Worm (Caenorhabditis elegans) whole organism, early embryonic: Measurements from ENCODE around the gene str-30.

ENCODE experiments used
- B0310.2 ChIP-seq: sonication (generic microtip); optimal IDR thresholded peaks from 2 replicates; lab custom pipeline; 2016; ENCODE audit warnings: mild to moderate bottlenecking, missing genetic modification characterization, missing compliant biosample characterization
- F13C5.2 ChIP-seq: sonication (generic microtip); optimal IDR thresholded peaks from 2 replicates; lab custom pipeline; 2017; ENCODE audit warnings: mild to moderate bottlenecking, missing genetic modification characterization, inconsistent platforms, missing compliant biosample characterization
- aly-1 ChIP-seq: sonication (generic microtip); optimal IDR thresholded peaks from 2 replicates; lab custom pipeline; 2016; ENCODE audit warnings: missing genetic modification characterization, missing compliant biosample characterization
- ama-1 ChIP-seq: fragments of 150-350 bp; optimal IDR thresholded peaks from 2 replicates; lab custom pipeline; 2014
- ceh-13 ChIP-seq: fragments of 200-800 bp; sonication (Bioruptor generic); optimal IDR thresholded peaks from 2 replicates; lab custom pipeline; 2018; ENCODE audit warnings: mild to moderate bottlenecking, missing genetic modification characterization, missing compliant biosample characterization
- ceh-36 ChIP-seq: sonication (generic microtip); optimal IDR thresholded peaks from 2 replicates; lab custom pipeline; 2016; ENCODE audit warnings: missing genetic modification characterization, inconsistent platforms, missing compliant biosample characterization
- ets-7 ChIP-seq: sonication (generic microtip); optimal IDR thresholded peaks from 2 replicates; lab custom pipeline; 2016; ENCODE audit warnings: missing genotype, missing genetic modification characterization, missing compliant biosample characterization
- flt-1 ChIP-seq: fragments of 200-800 bp; sonication (Bioruptor generic); IDR thresholded peaks from 2 replicates; pipeline ENCODE4 v1.3.6; 2022; ENCODE audit warnings: missing genetic modification characterization, missing compliant biosample characterization
- hmbx-1 ChIP-seq: sonication (generic microtip); optimal IDR thresholded peaks from 2 replicates; lab custom pipeline; 2016; ENCODE audit warnings: mild to moderate bottlenecking, missing genetic modification characterization, missing compliant biosample characterization
- hmg-4 ChIP-seq: fragments of 200-800 bp; sonication (Bioruptor generic); optimal IDR thresholded peaks from 2 replicates; lab custom pipeline; 2018; ENCODE audit warnings: mild to moderate bottlenecking, missing genetic modification characterization, missing compliant biosample characterization
- hnd-1 ChIP-seq: sonication (generic microtip); optimal IDR thresholded peaks from 2 replicates; lab custom pipeline; 2016; ENCODE audit warnings: missing genetic modification characterization, missing compliant biosample characterization
- pes-1 ChIP-seq: fragments of 200-800 bp; sonication (Bioruptor generic); IDR thresholded peaks from 2 replicates; pipeline ENCODE4 v1.3.6; 2022; ENCODE audit warnings: missing genetic modification reagents, missing genetic modification characterization, missing compliant biosample characterization
- scrt-1 ChIP-seq: fragments of 200-800 bp; sonication (Bioruptor generic); IDR thresholded peaks from 2 replicates; pipeline ENCODE4 v1.3.6; 2022; ENCODE audit warnings: missing genetic modification characterization, missing compliant biosample characterization
- sea-1 ChIP-seq: fragments of 200-800 bp; sonication (Bioruptor generic); conservative IDR thresholded peaks from 2 replicates; pipeline ENCODE4 v1.3.6; 2022; ENCODE audit warnings: missing genetic modification characterization, missing compliant biosample characterization
- tbx-11 ChIP-seq: fragments of 200-800 bp; sonication (Bioruptor generic); IDR thresholded peaks from 2 replicates; pipeline ENCODE4 v1.3.6; 2022; ENCODE audit warnings: missing genetic modification characterization, missing compliant biosample characterization
- tbx-37 ChIP-seq: fragments of 200-800 bp; sonication (Bioruptor generic); conservative IDR thresholded peaks from 2 replicates; pipeline ENCODE4 v1.3.6; 2022; ENCODE audit warnings: missing genetic modification reagents, missing genetic modification characterization, missing compliant biosample characterization
- tra-4 ChIP-seq: sonication (generic microtip); optimal IDR thresholded peaks from 2 replicates; lab custom pipeline; 2017; ENCODE audit warnings: missing genetic modification characterization, missing compliant biosample characterization

Gene str-30

ce11 chrV:3688733-3689132, 36.1 kb upstream of the str-30 start:
- no peak for TF ChIP-seq ceh-13 (GFP tag; lab: Kevin White, UChicago)
- no peak for TF ChIP-seq B0310.2 (tag; lab: Kevin White, UChicago)
- TF ChIP-seq flt-1: no peak
- no peak for TF ChIP-seq scrt-1
- no peak for TF ChIP-seq hnd-1 (tag; lab: Kevin White, UChicago)
- no peak for TF ChIP-seq aly-1 (tag; lab: Kevin White, UChicago)
- TF ChIP-seq F13C5.2: no peak
- no peak for TF ChIP-seq pes-1 (GFP tag; lab: Robert Waterston, UW)
- no peak for TF ChIP-seq tbx-11 (GFP tag; lab: Robert Waterston, UW)
- no peak for TF ChIP-seq tra-4 (tag; lab: Kevin White, UChicago)
- TF ChIP-seq hmg-4 (GFP tag; lab: Kevin White, UChicago): no peak
- no peak for TF ChIP-seq ama-1
- TF ChIP-seq tbx-37 (GFP tag; lab: Robert Waterston, UW): no peak
- TF ChIP-seq ets-7: no peak
- no peak for TF ChIP-seq ceh-36

ce11 chrV:3692613-3693012, 32.3 kb upstream of the str-30 start:
- no peak for TF ChIP-seq ets-7
- no peak for TF ChIP-seq scrt-1
- no peak for TF ChIP-seq ceh-36
- TF ChIP-seq F13C5.2: no peak
- no peak for TF ChIP-seq aly-1 (tag; lab: Kevin White, UChicago)
- TF ChIP-seq flt-1: no peak
- no peak for TF ChIP-seq ama-1
- TF ChIP-seq ceh-13 (GFP tag; lab: Kevin White, UChicago): no peak
- TF ChIP-seq B0310.2 (tag; lab: Kevin White, UChicago): no peak
- TF ChIP-seq tbx-11 (GFP tag; lab: Robert Waterston, UW): no peak
- TF ChIP-seq sea-1 (GFP tag; lab: Robert Waterston, UW): no peak
- TF ChIP-seq tra-4 (tag; lab: Kevin White, UChicago): no peak
- TF ChIP-seq hmg-4 (GFP tag; lab: Kevin White, UChicago): no peak
- TF ChIP-seq pes-1 (GFP tag; lab: Robert Waterston, UW): no peak
- no peak for TF ChIP-seq hmbx-1 (tag; lab: Kevin White, UChicago)
- TF ChIP-seq hnd-1 (tag; lab: Kevin White, UChicago): no peak
- TF ChIP-seq tbx-37 (GFP tag; lab: Robert Waterston, UW): no peak

ce11 chrV:3693657-3694056, 31.2 kb upstream of the str-30 start:
- TF ChIP-seq pes-1 (GFP tag; lab: Robert Waterston, UW) (no peak), aly-1 (tag; lab: Kevin White, UChicago) (no peak), flt-1 (no peak), hnd-1 (tag; lab: Kevin White, UChicago) (no peak), tra-4 (tag; lab: Kevin White, UChicago) (no peak), B0310.2 (tag; lab: Kevin White, UChicago) (no peak), hmbx-1 (tag; lab: Kevin White, UChicago) (no peak), scrt-1 (no peak), hmg-4 (GFP tag; lab: Kevin White, UChicago) (no peak), ceh-36 (no peak), ets-7 (no peak), tbx-11 (GFP tag; lab: Robert Waterston, UW) (no peak), ama-1 (no peak), sea-1 (GFP tag; lab: Robert Waterston, UW) (no peak), tbx-37 (GFP tag; lab: Robert Waterston, UW) (no peak), F13C5.2 (no peak), ceh-13 (GFP tag; lab: Kevin White, UChicago) (no peak)

- TF ChIP-seq hmbx-1 (tag; lab: Kevin White, UChicago): no peak
- TF ChIP-seq ceh-36: no peak
- TF ChIP-seq tbx-37 (GFP tag; lab: Robert Waterston, UW): no peak
- no peak for TF ChIP-seq ama-1
- TF ChIP-seq sea-1 (GFP tag; lab: Robert Waterston, UW): no peak
- TF ChIP-seq F13C5.2: no peak
- TF ChIP-seq hmg-4 (GFP tag; lab: Kevin White, UChicago): no peak
- no peak for TF ChIP-seq ets-7
- no peak for TF ChIP-seq hnd-1 (tag; lab: Kevin White, UChicago)
- no peak for TF ChIP-seq flt-1
Observed at ce11 chrV:3695254-3695653, 29.6 kb upstream of the str-30 start.

DNA sequence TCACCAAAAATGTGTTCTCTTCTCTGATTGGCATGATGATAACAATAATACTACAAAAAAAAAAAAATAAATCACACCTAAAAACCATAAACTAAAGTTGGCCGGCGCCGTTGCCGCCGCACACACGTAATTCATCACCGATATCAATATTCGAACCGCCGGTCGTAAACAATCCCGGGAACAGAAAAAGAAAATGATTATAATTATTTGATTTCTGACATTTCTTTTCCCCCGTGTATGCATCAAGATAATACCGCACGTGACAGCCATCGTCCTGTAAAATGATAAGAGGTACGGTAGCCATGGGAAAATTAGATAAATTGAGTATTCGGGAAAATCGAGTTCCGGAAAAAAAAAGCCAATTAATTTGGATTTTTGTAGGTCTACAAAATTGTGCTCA, 27.8 kb upstream of the str-30 start:
- TF ChIP-seq F13C5.2 (no peak), tra-4 (tag; lab: Kevin White, UChicago) (no peak), pes-1 (GFP tag; lab: Robert Waterston, UW) (no peak), hmbx-1 (tag; lab: Kevin White, UChicago) (no peak), ets-7 (no peak), tbx-11 (GFP tag; lab: Robert Waterston, UW) (no peak)

- TF ChIP-seq B0310.2 (tag; lab: Kevin White, UChicago): no peak
- TF ChIP-seq tbx-11 (GFP tag; lab: Robert Waterston, UW): no peak
- TF ChIP-seq ets-7: no peak
- TF ChIP-seq ceh-36: no peak
- TF ChIP-seq ceh-13 (GFP tag; lab: Kevin White, UChicago): no peak
- TF ChIP-seq aly-1 (tag; lab: Kevin White, UChicago): no peak
Observed at ce11 chrV:3698497-3698896, 26.4 kb upstream of the str-30 start.

- TF ChIP-seq ets-7: no peak
Observed at ce11 chrV:3702998-3703397, 21.9 kb upstream of the str-30 start.

ce11 chrV:3703888-3704287, 21.0 kb upstream of the str-30 start:
- no peak for TF ChIP-seq tra-4 (tag; lab: Kevin White, UChicago)
- no peak for TF ChIP-seq hnd-1 (tag; lab: Kevin White, UChicago)
- no peak for TF ChIP-seq flt-1
- no peak for TF ChIP-seq B0310.2 (tag; lab: Kevin White, UChicago)
- no peak for TF ChIP-seq hmg-4 (GFP tag; lab: Kevin White, UChicago)
- no peak for TF ChIP-seq scrt-1
- no peak for TF ChIP-seq aly-1 (tag; lab: Kevin White, UChicago)
- no peak for TF ChIP-seq sea-1 (GFP tag; lab: Robert Waterston, UW)
- no peak for TF ChIP-seq hmbx-1 (tag; lab: Kevin White, UChicago)
- no peak for TF ChIP-seq tbx-11 (GFP tag; lab: Robert Waterston, UW)
- TF ChIP-seq ceh-13 (GFP tag; lab: Kevin White, UChicago): no peak
- no peak for TF ChIP-seq ceh-36
- TF ChIP-seq ama-1: no peak
- no peak for TF ChIP-seq pes-1 (GFP tag; lab: Robert Waterston, UW)
- TF ChIP-seq tbx-37 (GFP tag; lab: Robert Waterston, UW): no peak
- no peak for TF ChIP-seq ets-7
